Fruit fly (Drosophila melanogaster) whole organism, embryonic: Measurements from ENCODE around the gene mRpL20.
A peak's percentile ranks its signal among the peaks of the same experiment; 100 is the strongest.

ENCODE experiments used
- Abd-B ChIP-seq: fragments of 200-800 bp; sonication (Bioruptor generic); optimal IDR thresholded peaks from 2 replicates; lab custom pipeline; 2018; ENCODE audit warnings: missing biosample characterization, mild to moderate bottlenecking, missing genetic modification characterization, moderate library complexity
- BtbVII ChIP-seq: fragments of 200-800 bp; sonication (Bioruptor generic); optimal IDR thresholded peaks from 3 replicates; lab custom pipeline; 2017; ENCODE audit warnings: missing biosample characterization, mild to moderate bottlenecking, missing genetic modification characterization
- CG10366 ChIP-seq: fragments of 200-800 bp; sonication (Bioruptor generic); IDR thresholded peaks from 2 replicates; pipeline ENCODE4 v1.3.6; 2022; ENCODE audit warnings: missing biosample characterization, missing genetic modification characterization
- CG11695 ChIP-seq: fragments of 200-800 bp; sonication (Bioruptor generic); IDR thresholded peaks from 3 replicates; pipeline ENCODE4 v1.3.6; 2022; ENCODE audit warnings: missing biosample characterization, missing genetic modification characterization
- CG12391 ChIP-seq: fragments of 200-800 bp; sonication (Bioruptor generic); optimal IDR thresholded peaks from 3 replicates; lab custom pipeline; 2018; ENCODE audit warnings: missing biosample characterization, mild to moderate bottlenecking, missing genetic modification characterization, moderate library complexity
- CG12744 ChIP-seq: fragments of 200-800 bp; sonication (Bioruptor generic); optimal IDR thresholded peaks from 2 replicates; lab custom pipeline; 2016; ENCODE audit warnings: missing biosample characterization, missing genetic modification characterization
- CG15011 ChIP-seq: fragments of 200-800 bp; sonication (Bioruptor generic); optimal IDR thresholded peaks from 3 replicates; lab custom pipeline; 2018; ENCODE audit warnings: missing biosample characterization, mild to moderate bottlenecking, missing genetic modification characterization
- CG15479 ChIP-seq: fragments of 200-800 bp; sonication (Bioruptor generic); optimal IDR thresholded peaks from 3 replicates; lab custom pipeline; 2019; ENCODE audit warnings: missing biosample characterization, mild to moderate bottlenecking, missing genetic modification characterization, moderate library complexity
- CG17328 ChIP-seq: fragments of 200-800 bp; sonication (Bioruptor generic); IDR thresholded peaks from 2 replicates; pipeline ENCODE4 v1.3.6; 2022; ENCODE audit warnings: missing biosample characterization, missing genetic modification characterization
- CG17829 ChIP-seq: fragments of 200-800 bp; optimal IDR thresholded peaks from 2 replicates; lab custom pipeline; 2019; ENCODE audit warnings: missing biosample characterization, mild to moderate bottlenecking, missing genetic modification characterization, moderate library complexity
- CG18476 ChIP-seq: fragments of 200-800 bp; sonication (Bioruptor generic); optimal IDR thresholded peaks from 2 replicates; lab custom pipeline; 2016; ENCODE audit warnings: missing biosample characterization, mild to moderate bottlenecking, missing genetic modification characterization
- CG32532 ChIP-seq: fragments of 200-800 bp; sonication (Bioruptor generic); IDR thresholded peaks from 2 replicates; pipeline ENCODE4 v1.3.6; 2022; ENCODE audit warnings: missing biosample characterization, missing genetic modification characterization
- CG33557 ChIP-seq: fragments of 200-800 bp; sonication (Bioruptor generic); optimal IDR thresholded peaks from 2 replicates; lab custom pipeline; 2019; ENCODE audit warnings: missing biosample characterization, mild to moderate bottlenecking, missing genetic modification characterization, moderate library complexity
- CG7271 ChIP-seq: fragments of 200-800 bp; sonication (Bioruptor generic); optimal IDR thresholded peaks from 2 replicates; lab custom pipeline; 2018; ENCODE audit warnings: missing biosample characterization, mild to moderate bottlenecking, missing genetic modification characterization, moderate library complexity
- CG7556 ChIP-seq: fragments of 200-800 bp; sonication (Bioruptor generic); optimal IDR thresholded peaks from 2 replicates; lab custom pipeline; 2017; ENCODE audit warnings: missing biosample characterization, mild to moderate bottlenecking, missing genetic modification characterization
- CG7963 ChIP-seq: fragments of 200-800 bp; sonication (Bioruptor generic); IDR thresholded peaks from 3 replicates; pipeline ENCODE4 v1.3.6; 2022; ENCODE audit warnings: missing biosample characterization, missing genetic modification characterization; ENCODE audit not compliant: partially characterized antibody
- CG8765 ChIP-seq: fragments of 200-800 bp; sonication (Bioruptor generic); IDR thresholded peaks from 2 replicates; pipeline ENCODE4 v1.3.6; 2022; ENCODE audit warnings: missing biosample characterization, missing genetic modification characterization
- CTCF ChIP-seq: fragments of 200-800 bp; sonication (Bioruptor generic); optimal IDR thresholded peaks from 2 replicates; lab custom pipeline; 2017; ENCODE audit warnings: missing biosample characterization, mild to moderate bottlenecking, missing genetic modification characterization, moderate library complexity
- Dll ChIP-seq: fragments of 200-800 bp; sonication (Bioruptor generic); IDR thresholded peaks from 4 replicates; pipeline ENCODE4 v1.3.6; 2022; ENCODE audit warnings: missing biosample characterization, missing genetic modification characterization; ENCODE audit not compliant: partially characterized antibody
- E2f1 ChIP-seq: fragments of 200-800 bp; sonication (Bioruptor generic); IDR thresholded peaks from 2 replicates; pipeline ENCODE4 v1.3.6; 2022; ENCODE audit warnings: missing biosample characterization, missing genetic modification characterization
- H2.0 ChIP-seq: fragments of 200-800 bp; sonication (Bioruptor generic); IDR thresholded peaks from 2 replicates; pipeline ENCODE4 v1.3.6; 2022; ENCODE audit warnings: missing biosample characterization, missing genetic modification characterization
- HHEX ChIP-seq: fragments of 200-800 bp; sonication (Bioruptor generic); optimal IDR thresholded peaks from 3 replicates; lab custom pipeline; 2017; ENCODE audit warnings: missing biosample characterization, mild to moderate bottlenecking, missing genetic modification characterization, missing genetic modification reagents
- Hr3 ChIP-seq: fragments of 200-800 bp; sonication (Bioruptor generic); optimal IDR thresholded peaks from 3 replicates; lab custom pipeline; 2016; ENCODE audit warnings: missing biosample characterization, missing genetic modification characterization
- Ptx1 ChIP-seq: fragments of 200-800 bp; sonication (Bioruptor generic); IDR thresholded peaks from 2 replicates; pipeline ENCODE4 v1.3.6; 2022; ENCODE audit warnings: missing biosample characterization, missing genetic modification characterization
- Ravus ChIP-seq: fragments of 200-800 bp; sonication (Bioruptor generic); IDR thresholded peaks from 2 replicates; pipeline ENCODE4 v1.3.6; 2022; ENCODE audit warnings: missing biosample characterization, missing genetic modification characterization
- Rfx ChIP-seq: fragments of 200-800 bp; sonication (Bioruptor generic); IDR thresholded peaks from 2 replicates; pipeline ENCODE4 v1.3.6; 2022; ENCODE audit warnings: missing biosample characterization, missing genetic modification characterization
- Spps ChIP-seq: fragments of 200-800 bp; sonication (Bioruptor generic); optimal IDR thresholded peaks from 2 replicates; lab custom pipeline; 2018; ENCODE audit warnings: missing biosample characterization, mild to moderate bottlenecking, missing genetic modification characterization
- Sry-δ ChIP-seq: fragments of 200-800 bp; sonication (Bioruptor generic); optimal IDR thresholded peaks from 2 replicates; lab custom pipeline; 2016; ENCODE audit warnings: missing biosample characterization, missing genetic modification characterization
- Xrp1 ChIP-seq: fragments of 200-800 bp; sonication (Bioruptor generic); IDR thresholded peaks from 2 replicates; pipeline ENCODE4 v1.3.6; 2022; ENCODE audit warnings: missing biosample characterization, missing genetic modification characterization
- ab ChIP-seq: fragments of 200-800 bp; sonication (Bioruptor generic); optimal IDR thresholded peaks from 2 replicates; lab custom pipeline; 2016; ENCODE audit warnings: missing biosample characterization, missing genetic modification characterization
- amos ChIP-seq: fragments of 200-800 bp; sonication (Bioruptor generic); IDR thresholded peaks from 2 replicates; pipeline ENCODE4 v1.3.6; 2022; ENCODE audit warnings: missing biosample characterization, missing genetic modification characterization; ENCODE audit not compliant: partially characterized antibody
- bcd ChIP-seq: fragments of 200-800 bp; sonication (Bioruptor generic); optimal IDR thresholded peaks from 2 replicates; lab custom pipeline; 2017; ENCODE audit warnings: missing biosample characterization, mild to moderate bottlenecking, missing genetic modification characterization
- cas ChIP-seq: fragments of 200-800 bp; sonication (Bioruptor generic); IDR thresholded peaks from 2 replicates; pipeline ENCODE4 v1.3.6; 2022; ENCODE audit warnings: missing biosample characterization, missing genetic modification characterization
- crp ChIP-seq, 2 experiments: fragments of 200-800 bp; sonication (Bioruptor generic); optimal IDR thresholded peaks; 2 replicates in 1 of 2; 3 replicates in 1 of 2; lab custom pipeline; 2017; ENCODE audit warnings: missing biosample characterization in 2 of 2, missing genetic modification characterization in 2 of 2, mild to moderate bottlenecking in 1 of 2, moderate library complexity in 1 of 2
- cwo ChIP-seq: fragments of 200-800 bp; sonication (Bioruptor generic); optimal IDR thresholded peaks from 3 replicates; lab custom pipeline; 2017; ENCODE audit warnings: missing biosample characterization, missing genetic modification characterization, mild to moderate bottlenecking, moderate library complexity, missing genetic modification reagents
- eyg ChIP-seq: fragments of 200-800 bp; sonication (Bioruptor generic); optimal IDR thresholded peaks from 3 replicates; lab custom pipeline; 2016; ENCODE audit warnings: missing biosample characterization, missing genetic modification characterization
- fd96Cb ChIP-seq: fragments of 200-800 bp; sonication (Bioruptor generic); optimal IDR thresholded peaks from 2 replicates; lab custom pipeline; 2018; ENCODE audit warnings: missing biosample characterization, mild to moderate bottlenecking, missing genetic modification characterization, moderate library complexity
- fru ChIP-seq: fragments of >200 bp; optimal IDR thresholded peaks from 2 replicates; lab custom pipeline; 2017
- gfzf ChIP-seq: fragments of 200-800 bp; sonication (Bioruptor generic); optimal IDR thresholded peaks from 2 replicates; lab custom pipeline; 2016; ENCODE audit warnings: missing biosample characterization, mild to moderate bottlenecking, missing genetic modification characterization, moderate library complexity
- inv ChIP-seq: fragments of 200-800 bp; sonication (Bioruptor generic); IDR thresholded peaks from 2 replicates; pipeline ENCODE4 v1.3.6; 2022; ENCODE audit warnings: missing biosample characterization, missing genetic modification characterization; ENCODE audit not compliant: partially characterized antibody
- jing ChIP-seq: fragments of 200-800 bp; sonication (Bioruptor generic); optimal IDR thresholded peaks from 2 replicates; lab custom pipeline; 2018; ENCODE audit warnings: missing biosample characterization, mild to moderate bottlenecking, missing genetic modification characterization
- nerfin-2 ChIP-seq: fragments of 200-800 bp; sonication (Bioruptor generic); IDR thresholded peaks from 2 replicates; pipeline ENCODE4 v1.3.6; 2022; ENCODE audit warnings: missing biosample characterization, missing genetic modification characterization; ENCODE audit not compliant: partially characterized antibody
- pfk ChIP-seq: fragments of 200-800 bp; sonication (Bioruptor generic); optimal IDR thresholded peaks from 2 replicates; lab custom pipeline; 2018; ENCODE audit warnings: missing biosample characterization, mild to moderate bottlenecking, missing genetic modification characterization, moderate library complexity
- pita ChIP-seq: fragments of 200-800 bp; sonication (Bioruptor generic); optimal IDR thresholded peaks from 2 replicates; lab custom pipeline; 2017; ENCODE audit warnings: missing biosample characterization, mild to moderate bottlenecking, missing genetic modification characterization
- psq ChIP-seq: fragments of 200-800 bp; sonication (Bioruptor generic); optimal IDR thresholded peaks from 2 replicates; lab custom pipeline; 2017; ENCODE audit warnings: missing biosample characterization, missing genetic modification characterization
- scrt ChIP-seq: fragments of 200-800 bp; sonication (Bioruptor generic); optimal IDR thresholded peaks from 2 replicates; lab custom pipeline; 2018; ENCODE audit warnings: missing biosample characterization, mild to moderate bottlenecking, missing genetic modification characterization, moderate library complexity
- slbo ChIP-seq: fragments of 200-800 bp; sonication (Bioruptor generic); IDR thresholded peaks from 2 replicates; pipeline ENCODE4 v1.3.6; 2022; ENCODE audit warnings: missing biosample characterization, missing genetic modification characterization
- stwl ChIP-seq: fragments of 200-800 bp; sonication (Bioruptor generic); optimal IDR thresholded peaks from 3 replicates; lab custom pipeline; 2018; ENCODE audit warnings: missing biosample characterization, mild to moderate bottlenecking, missing genetic modification characterization, moderate library complexity
- trem ChIP-seq: fragments of 200-800 bp; optimal IDR thresholded peaks from 3 replicates; lab custom pipeline; 2019; ENCODE audit warnings: missing biosample characterization, mild to moderate bottlenecking, missing genetic modification characterization, moderate library complexity
- usp ChIP-seq: fragments of >200 bp; optimal IDR thresholded peaks from 2 replicates; lab custom pipeline; 2017; ENCODE audit warnings: missing biosample characterization, missing genetic modification characterization

mRpL20 gene

dm6 chr3L:13006490-13006889, 11.2 kb downstream of the mRpL20 start, which contains the start of gene CG11263 (continued):
- TF ChIP-seq CG12744 (GFP tag; lab: Kevin White, UChicago) (peak; percentile 11), CG32532 (GFP tag; lab: Robert Waterston, UW) (peak; percentile 60), jing (GFP tag; lab: Kevin White, UChicago) (no peak), Rfx (GFP tag; lab: Robert Waterston, UW) (peak; percentile 71), H2.0 (GFP tag; lab: Robert Waterston, UW) (peak; percentile 36; the same call in 1 of the 2 replicates), Ravus (GFP tag; lab: Robert Waterston, UW) (no peak), stwl (tag; lab: Kevin White, UChicago) (peak; percentile 97), slbo (GFP tag; lab: Robert Waterston, UW) (no peak; the same call in 1 of the 2 replicates), usp (GFP tag; lab: Kevin White, UChicago) (no peak), pita (GFP tag; lab: Kevin White, UChicago) (peak; percentile 52), CG17829 (tag; lab: Kevin White, UChicago) (peak; percentile 21), cas (GFP tag; lab: Robert Waterston, UW) (no peak), CG7271 (no peak), eyg (GFP tag; lab: Kevin White, UChicago) (peak; percentile 22), amos (GFP tag; lab: Robert Waterston, UW) (peak; percentile 82), pfk (GFP tag; lab: Kevin White, UChicago) (no peak), bcd (peak; percentile 39), CG12391 (tag; lab: Kevin White, UChicago) (peak; percentile 43), ab (GFP tag; lab: Kevin White, UChicago) (no peak), trem (peak; percentile 41), E2f1 (peak; percentile 50), Dll (GFP tag; lab: Robert Waterston, UW) (peak; percentile 86), CG11695 (peak; percentile 26; the same call in 1 of the 3 replicates), CG15011 (GFP tag; lab: Kevin White, UChicago) (no peak), CG33557 (no peak), fd96Cb (no peak), Sry-δ (peak; percentile 94), BtbVII (GFP tag; lab: Kevin White, UChicago) (no peak), gfzf (GFP tag; lab: Kevin White, UChicago) (peak; percentile 53), CG18476 (peak; percentile 29), CG17328 (GFP tag; lab: Robert Waterston, UW) (peak; percentile 11; the same call in 1 of the 2 replicates), CG8765 (GFP tag; lab: Robert Waterston, UW) (no peak), Hr3 (peak; percentile 39), CG10366 (GFP tag; lab: Robert Waterston, UW) (peak; percentile 18; the same call in 1 of the 2 replicates), psq (GFP tag; lab: Kevin White, UChicago) (peak; percentile 21), HHEX (GFP tag; lab: Kevin White, UChicago) (no peak), cwo (GFP tag; lab: Kevin White, UChicago) (no peak), Abd-B (GFP tag; lab: Kevin White, UChicago) (peak; percentile 44), nerfin-2 (GFP tag; lab: Robert Waterston, UW) (peak; percentile 80), fru (lab: Kevin White, UChicago) (no peak), Ptx1 (GFP tag; lab: Robert Waterston, UW) (peak; percentile 53; the same call in 1 of the 2 replicates), inv (GFP tag; lab: Robert Waterston, UW) (peak; percentile 74), CTCF (GFP tag; lab: Kevin White, UChicago) (peak; percentile 54), scrt (peak; percentile 2), CG15479 (GFP tag; lab: Kevin White, UChicago) (no peak), Xrp1 (GFP tag; lab: Robert Waterston, UW) (peak; percentile 60; the same call in 1 of the 2 replicates), Spps (tag; lab: Kevin White, UChicago) (no peak), CG7963 (peak; percentile 93), crp (GFP tag; optimal IDR thresholded peaks at IDR 0.05; lab: Kevin White, UChicago) (peak in 1 of 2 experiments; percentile 49), CG7556 (no peak)
